Fruit fly (Drosophila melanogaster): ENCODE data around the gene CG4293.

The CG4293 gene

dm6 chrX:478766-479165 is 51.3 kb downstream of the CG4293 start, which contains the start of gene CG32817:
Gene CG32817, plus strand, starts transcription at chrX:479066.
- no peak for TF ChIP-seq CG17806 (tag; optimal IDR thresholded peaks at IDR 0.05)
- no peak for TF ChIP-seq CG32121 (GFP tag; IDR thresholded peaks at IDR 0.05)
- TF ChIP-seq CG13204 (GFP tag; optimal IDR thresholded peaks at IDR 0.05), result no peak
- TF ChIP-seq CG10348 (GFP tag; IDR thresholded peaks at IDR 0.05), result no peak
- TF ChIP-seq D1 (tag; optimal IDR thresholded peaks at IDR 0.05), result no peak
- no peak for TF ChIP-seq CG14655 (GFP tag; optimal IDR thresholded peaks at IDR 0.05)
